Fruit fly (Drosophila melanogaster): ENCODE measurements around the gene fbp.

Gene fbp

DNA sequence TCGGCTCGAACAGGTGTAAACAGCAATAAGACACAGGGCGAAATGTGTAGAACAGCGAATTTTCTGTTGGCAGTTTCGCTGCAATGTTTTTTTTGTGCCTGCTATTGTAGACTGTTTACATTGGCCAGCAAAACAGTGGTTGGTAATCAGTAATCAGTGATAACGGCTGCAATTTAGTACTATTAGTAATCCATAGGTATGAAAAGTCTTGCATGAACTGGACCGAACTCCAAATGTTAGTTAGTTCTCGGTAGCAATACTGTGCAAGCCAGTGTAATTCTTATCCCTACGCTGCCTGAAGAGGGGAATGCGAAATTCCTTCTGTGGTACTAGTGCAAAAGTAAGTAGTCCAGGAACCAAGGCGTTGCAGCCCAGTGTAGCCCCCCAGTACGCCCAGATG, 24.8 kb upstream of the fbp start (continued):
- TF ChIP-seq CG2712 (tag; optimal IDR thresholded peaks at IDR 0.05): no peak
- TF ChIP-seq dimm (GFP tag; IDR thresholded peaks at IDR 0.05): no peak
- TF ChIP-seq Drgx (GFP tag; IDR thresholded peaks at IDR 0.05): peak; percentile 53
- no peak for TF ChIP-seq CG2678 (tag; optimal IDR thresholded peaks at IDR 0.05)
- no peak for TF ChIP-seq CG9797 (GFP tag; optimal IDR thresholded peaks at IDR 0.05)
- TF ChIP-seq cwo (GFP tag; optimal IDR thresholded peaks at IDR 0.05): no peak
- TF ChIP-seq CG7987 (GFP tag; optimal IDR thresholded peaks at IDR 0.05): no peak
- no peak for TF ChIP-seq sens (GFP tag)
- no peak for TF ChIP-seq CG6813 (GFP tag; optimal IDR thresholded peaks at IDR 0.05)
- no peak for TF ChIP-seq tx (GFP tag; optimal IDR thresholded peaks at IDR 0.05)
- no peak for TF ChIP-seq CG7928 (GFP tag; optimal IDR thresholded peaks at IDR 0.05)
- no peak for TF ChIP-seq Tbp (GFP tag; optimal IDR thresholded peaks at IDR 0.05)

dm6 chr2L:19787930-19788329, 24.0 kb upstream of the fbp start:
- no peak for TF ChIP-seq gem (tag; optimal IDR thresholded peaks at IDR 0.05)
- TF ChIP-seq chif (GFP tag; optimal IDR thresholded peaks at IDR 0.05): no peak
- no peak for TF ChIP-seq stwl (tag; optimal IDR thresholded peaks at IDR 0.05)
- TF ChIP-seq sens (GFP tag): peak; percentile 85
- 0 out of 2 replicates have a peak, but pooled peaks have one; percentile 11 for TF ChIP-seq Xrp1 (GFP tag; IDR thresholded peaks at IDR 0.05)

DNA sequence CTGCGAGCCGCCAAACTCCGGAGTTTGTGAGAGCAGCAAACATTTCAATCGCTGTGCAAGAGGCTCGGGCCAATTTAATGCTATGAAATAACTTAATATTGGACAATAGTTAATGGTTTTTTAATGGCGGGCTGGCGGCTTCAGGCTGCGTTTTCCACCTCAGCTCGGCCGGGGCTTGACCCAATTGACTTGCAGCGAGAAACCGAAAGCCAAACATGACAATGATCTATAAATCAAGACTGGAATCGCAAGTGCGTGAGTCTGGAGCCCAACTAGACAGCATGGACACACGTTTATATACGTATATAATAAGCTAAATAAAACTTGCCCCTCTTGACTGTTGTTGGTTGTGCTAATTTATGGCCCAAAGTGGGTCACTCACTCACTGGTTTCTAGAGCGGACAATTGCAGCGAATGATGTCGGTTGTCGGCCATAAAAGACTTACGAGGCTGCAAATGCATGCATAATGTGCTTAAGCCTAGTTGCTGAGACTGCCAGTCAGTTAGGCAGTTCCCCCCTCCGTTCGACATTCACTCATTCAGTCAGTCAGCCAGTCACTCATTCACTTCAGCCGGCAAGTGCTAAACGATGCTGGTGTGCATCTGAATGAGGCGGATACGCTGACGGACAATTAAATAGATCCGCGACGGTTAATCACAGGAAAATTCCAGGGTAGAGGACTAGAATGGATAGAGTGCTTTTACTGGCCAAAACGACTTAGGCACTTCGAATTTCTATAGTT, 21.1 kb upstream of the fbp start:
- TF ChIP-seq Ets65A (GFP tag): peak; percentile 64
- peak; percentile 98 for TF ChIP-seq CG8281 (tag; optimal IDR thresholded peaks at IDR 0.05)
- TF ChIP-seq Med (GFP tag): peak; percentile 49
- no peak for TF ChIP-seq Ravus (GFP tag; IDR thresholded peaks at IDR 0.05)
- TF ChIP-seq Blimp-1 (GFP tag; optimal IDR thresholded peaks at IDR 0.05): peak; percentile 54

DNA sequence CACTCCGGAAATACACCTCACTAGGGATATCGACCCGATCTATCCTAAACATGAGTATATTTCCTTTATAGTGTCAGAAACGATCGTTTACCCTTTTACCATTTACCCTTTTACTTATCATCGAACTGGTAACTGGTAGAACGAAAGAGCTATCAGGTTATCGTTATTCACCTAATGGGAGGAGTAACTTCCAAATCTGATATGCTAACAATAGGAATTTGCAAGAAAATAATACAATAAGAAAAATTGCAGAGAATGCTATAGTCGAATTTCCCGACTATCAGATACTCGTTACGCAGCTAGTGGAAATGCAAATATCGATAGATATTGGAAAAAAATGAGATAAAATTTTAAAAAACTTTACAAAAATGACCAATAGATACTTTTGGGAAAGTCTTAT, 10.3 kb upstream of the fbp start:
- TF ChIP-seq sens (GFP tag) (peak; percentile 19), Elba2 (GFP tag; optimal IDR thresholded peaks at IDR 0.05) (peak; percentile 91), CG4404 (GFP tag; IDR thresholded peaks at IDR 0.05) (no peak)

- TF ChIP-seq Optix (GFP tag; IDR thresholded peaks at IDR 0.05): no peak
- TF ChIP-seq CG1832 (GFP tag; optimal IDR thresholded peaks at IDR 0.05): peak; percentile 69
- no peak for TF ChIP-seq caup (GFP tag; optimal IDR thresholded peaks at IDR 0.05; ENCODE audit: severe bottlenecking)
- peak; percentile 97 for TF ChIP-seq Nf-YB (GFP tag; optimal IDR thresholded peaks at IDR 0.05)
- peak; percentile 57; the same call in 1 of the 2 replicates for TF ChIP-seq seq (GFP tag; IDR thresholded peaks at IDR 0.05)
- TF ChIP-seq dpn (GFP tag; optimal IDR thresholded peaks at IDR 0.05): no peak
- TF ChIP-seq Fer3 (tag; optimal IDR thresholded peaks at IDR 0.05): no peak
- TF ChIP-seq ems (GFP tag; optimal IDR thresholded peaks at IDR 0.05): no peak
- TF ChIP-seq lbe (GFP tag; optimal IDR thresholded peaks at IDR 0.05): no peak
- peak; percentile 89 for TF ChIP-seq CG10321 (GFP tag; IDR thresholded peaks at IDR 0.05)
- TF ChIP-seq Nf-YC (tag; optimal IDR thresholded peaks at IDR 0.05): peak; percentile 97
- TF ChIP-seq Aef1 (GFP tag; IDR thresholded peaks at IDR 0.05): no peak
- no peak for TF ChIP-seq CG6791 (GFP tag; IDR thresholded peaks at IDR 0.05; ENCODE audit: partially characterized antibody)
- no peak for TF ChIP-seq CG6254 (GFP tag; optimal IDR thresholded peaks at IDR 0.05)
Observed at dm6 chr2L:19769703-19770102, 5.8 kb upstream of the fbp start.
